Worm (Caenorhabditis elegans) whole organism, late embryonic: ENCODE results near the gene sas-7.

Experiments
- C38D4.7 ChIP-seq: fragments of 200-800 bp; sonication (Bioruptor generic); optimal IDR thresholded peaks from 2 replicates; lab custom pipeline; 2018; ENCODE audit warnings: mild to moderate bottlenecking, missing genetic modification characterization, moderate library complexity, missing compliant biosample characterization
- K02D7.2 ChIP-seq: sonication (generic microtip); optimal IDR thresholded peaks from 2 replicates; lab custom pipeline; 2017; ENCODE audit warnings: mild to moderate bottlenecking, missing genetic modification characterization, missing compliant biosample characterization
- Y22D7AL.16 ChIP-seq: sonication (generic microtip); optimal IDR thresholded peaks from 2 replicates; lab custom pipeline; 2016; ENCODE audit warnings: missing genetic modification characterization, missing compliant biosample characterization
- ahr-1 ChIP-seq: sonication (generic microtip); optimal IDR thresholded peaks from 2 replicates; lab custom pipeline; 2016; ENCODE audit warnings: missing genetic modification characterization, missing compliant biosample characterization
- ceh-14 ChIP-seq: sonication (generic microtip); optimal IDR thresholded peaks from 2 replicates; lab custom pipeline; 2016; ENCODE audit warnings: missing genotype, missing genetic modification characterization, missing compliant biosample characterization
- ceh-18 ChIP-seq: sonication (generic microtip); optimal IDR thresholded peaks from 2 replicates; lab custom pipeline; 2016; ENCODE audit warnings: missing genetic modification characterization, missing compliant biosample characterization
- ceh-19 ChIP-seq: fragments of 200-800 bp; sonication (Bioruptor generic); optimal IDR thresholded peaks from 2 replicates; lab custom pipeline; 2018; ENCODE audit warnings: mild to moderate bottlenecking, missing genetic modification characterization, missing compliant biosample characterization
- ceh-22 ChIP-seq: sonication (generic microtip); optimal IDR thresholded peaks from 2 replicates; lab custom pipeline; 2017; ENCODE audit warnings: missing biosample characterization, missing genetic modification characterization
- ceh-30 ChIP-seq: fragments of 150-350 bp; optimal IDR thresholded peaks from 2 replicates; lab custom pipeline; 2014; ENCODE audit warnings: missing biosample characterization, missing genetic modification characterization
- ceh-45 ChIP-seq: fragments of 200-800 bp; sonication (Bioruptor generic); IDR thresholded peaks from 2 replicates; pipeline ENCODE4 v1.3.6; 2022; ENCODE audit warnings: missing genetic modification reagents, missing genetic modification characterization, missing compliant biosample characterization
- ceh-6 ChIP-seq: fragments of 200-800 bp; sonication (Bioruptor generic); optimal IDR thresholded peaks from 2 replicates; lab custom pipeline; 2018; ENCODE audit warnings: mild to moderate bottlenecking, missing genetic modification characterization, missing compliant biosample characterization
- che-1 ChIP-seq: sonication (generic microtip); optimal IDR thresholded peaks from 2 replicates; lab custom pipeline; 2016; ENCODE audit warnings: mild to moderate bottlenecking, missing genetic modification characterization, missing compliant biosample characterization
- elt-2 ChIP-seq: sonication (generic microtip); optimal IDR thresholded peaks from 2 replicates; lab custom pipeline; 2016; ENCODE audit warnings: missing genetic modification reagents, missing genetic modification characterization, missing compliant biosample characterization
- ets-4 ChIP-seq: sonication (generic microtip); optimal IDR thresholded peaks from 2 replicates; lab custom pipeline; 2016; ENCODE audit warnings: missing genetic modification characterization, missing compliant biosample characterization
- fax-1 ChIP-seq: sonication (generic microtip); optimal IDR thresholded peaks from 2 replicates; lab custom pipeline; 2016; ENCODE audit warnings: missing genotype, missing genetic modification characterization, missing compliant biosample characterization
- fkh-10 ChIP-seq: fragments of 150-350 bp; optimal IDR thresholded peaks from 2 replicates; lab custom pipeline; 2014; ENCODE audit warnings: missing biosample characterization, missing genetic modification reagents, missing genetic modification characterization
- fkh-6 ChIP-seq: sonication (generic microtip); optimal IDR thresholded peaks from 2 replicates; lab custom pipeline; 2016; ENCODE audit warnings: missing genetic modification characterization, missing compliant biosample characterization
- hlh-13 ChIP-seq: fragments of 200-800 bp; sonication (Bioruptor generic); optimal IDR thresholded peaks from 2 replicates; lab custom pipeline; 2018; ENCODE audit warnings: mild to moderate bottlenecking, missing genetic modification characterization, missing compliant biosample characterization
- hlh-30 ChIP-seq: sonication (generic microtip); optimal IDR thresholded peaks from 2 replicates; lab custom pipeline; 2017; ENCODE audit warnings: antibody characterized with exemption, missing genetic modification characterization, missing compliant biosample characterization; ENCODE audit not compliant: insufficient read depth
- hlh-8 ChIP-seq: sonication (generic microtip); optimal IDR thresholded peaks from 2 replicates; lab custom pipeline; 2016; ENCODE audit warnings: missing genotype, missing genetic modification characterization, missing compliant biosample characterization
- lin-11 ChIP-seq: fragments of 200-800 bp; sonication (Bioruptor generic); optimal IDR thresholded peaks from 2 replicates; lab custom pipeline; 2018; ENCODE audit warnings: mild to moderate bottlenecking, missing genetic modification characterization, missing compliant biosample characterization
- madf-2 ChIP-seq: sonication (generic microtip); optimal IDR thresholded peaks from 2 replicates; lab custom pipeline; 2017; ENCODE audit warnings: missing genetic modification characterization, missing compliant biosample characterization
- nfya-1 ChIP-seq: sonication (generic microtip); optimal IDR thresholded peaks from 2 replicates; lab custom pipeline; 2017; ENCODE audit warnings: missing genetic modification characterization, mild to moderate bottlenecking, missing compliant biosample characterization, antibody characterized with exemption, moderate library complexity
- nhr-11 ChIP-seq: fragments of 150-350 bp; optimal IDR thresholded peaks from 2 replicates; lab custom pipeline; 2014; ENCODE audit warnings: missing biosample characterization, missing genetic modification characterization
- nhr-232 ChIP-seq: sonication (generic microtip); optimal IDR thresholded peaks from 2 replicates; lab custom pipeline; 2016; ENCODE audit warnings: missing genetic modification characterization, missing compliant biosample characterization
- npax-4 ChIP-seq: sonication (generic microtip); optimal IDR thresholded peaks from 2 replicates; lab custom pipeline; 2016; ENCODE audit warnings: missing genetic modification characterization, missing compliant biosample characterization
- pag-3 ChIP-seq: sonication (generic microtip); optimal IDR thresholded peaks from 2 replicates; lab custom pipeline; 2016; ENCODE audit warnings: missing compliant biosample characterization, missing genetic modification characterization, borderline replicate concordance
- pat-9 ChIP-seq: fragments of 200-800 bp; sonication (Bioruptor generic); optimal IDR thresholded peaks from 2 replicates; lab custom pipeline; 2018; ENCODE audit warnings: mild to moderate bottlenecking, missing genetic modification characterization, moderate library complexity, missing compliant biosample characterization
- pha-2 ChIP-seq: sonication (generic microtip); optimal IDR thresholded peaks from 2 replicates; lab custom pipeline; 2017; ENCODE audit warnings: mild to moderate bottlenecking, missing genetic modification characterization, missing compliant biosample characterization
- pha-4 ChIP-seq: fragments of 150-350 bp; optimal IDR thresholded peaks from 2 replicates; lab custom pipeline; 2018; ENCODE audit warnings: missing biosample characterization, missing genetic modification reagents, missing genetic modification characterization
- ref-2 ChIP-seq: sonication (generic microtip); optimal IDR thresholded peaks from 2 replicates; lab custom pipeline; 2016; ENCODE audit warnings: missing genetic modification characterization, missing compliant biosample characterization
- rnt-1 ChIP-seq: sonication (generic microtip); optimal IDR thresholded peaks from 2 replicates; lab custom pipeline; 2016; ENCODE audit warnings: missing genetic modification characterization, missing compliant biosample characterization
- syd-9 ChIP-seq: sonication (generic microtip); optimal IDR thresholded peaks from 2 replicates; lab custom pipeline; 2016; ENCODE audit warnings: mild to moderate bottlenecking, missing genetic modification characterization, moderate library complexity, missing compliant biosample characterization
- tbx-2 ChIP-seq: sonication (generic microtip); optimal IDR thresholded peaks from 2 replicates; lab custom pipeline; 2016; ENCODE audit warnings: missing genetic modification characterization, missing compliant biosample characterization
- tbx-7 ChIP-seq: sonication (generic microtip); optimal IDR thresholded peaks from 2 replicates; lab custom pipeline; 2016; ENCODE audit warnings: missing genotype, missing genetic modification characterization, missing compliant biosample characterization
- unc-3 ChIP-seq, 2 experiments: fragments of 200-800 bp in 1 of 2; sonication (Bioruptor generic) in 1 of 2; sonication (generic microtip) in 1 of 2; conservative IDR thresholded peaks in 1 of 2; optimal IDR thresholded peaks in 1 of 2; 2 replicates each; pipeline versions ENCODE4 v1.3.6 to Lab custom; 2016 to 2022; ENCODE audit warnings: missing compliant biosample characterization in 2 of 2, missing genetic modification characterization in 2 of 2, missing genetic modification reagents in 1 of 2
- zip-5 ChIP-seq: sonication (generic microtip); optimal IDR thresholded peaks from 2 replicates; lab custom pipeline; 2016; ENCODE audit warnings: missing genetic modification characterization, missing compliant biosample characterization

The sas-7 gene

ce11 chrIII:10284214-10284613, 36.6 kb upstream of the sas-7 start (continued):
- TF ChIP-seq ceh-14 (tag; lab: Kevin White, UChicago), result peak; percentile 78
- no peak for TF ChIP-seq pat-9 (tag; lab: Kevin White, UChicago)
- TF ChIP-seq ahr-1 (tag; lab: Kevin White, UChicago), result no peak
- no peak for TF ChIP-seq pha-4 (tag; lab: Kevin White, UChicago)
- TF ChIP-seq K02D7.2, result no peak
- no peak for TF ChIP-seq madf-2
- peak; percentile 14 for TF ChIP-seq che-1 (tag; lab: Kevin White, UChicago)
- peak; percentile 18 for TF ChIP-seq ceh-6 (GFP tag; lab: Kevin White, UChicago)
- TF ChIP-seq nhr-232, result no peak

ce11 chrIII:10285623-10286022, 35.2 kb upstream of the sas-7 start, which contains the start of gene K10G9.2:
K10G9.2 (plus strand) TSS chrIII:10285923.
- TF ChIP-seq nfya-1 (tag; lab: Kevin White, UChicago) (no peak), nhr-232 (no peak), fkh-10 (GFP tag; lab: Kevin White, UChicago) (no peak), ahr-1 (tag; lab: Kevin White, UChicago) (no peak), ceh-19 (no peak), C38D4.7 (GFP tag; lab: Kevin White, UChicago) (no peak), Y22D7AL.16 (tag; lab: Kevin White, UChicago) (no peak), hlh-13 (GFP tag; lab: Kevin White, UChicago) (no peak), ceh-22 (tag; lab: Kevin White, UChicago) (no peak), ceh-18 (tag; lab: Kevin White, UChicago) (no peak), lin-11 (no peak), unc-3 (GFP tag; conservative IDR thresholded peaks at IDR 0.05; lab: Robert Waterston, UW) (no peak), unc-3 (tag; optimal IDR thresholded peaks at IDR 0.05; lab: Kevin White, UChicago) (no peak), che-1 (tag; lab: Kevin White, UChicago) (no peak)

ce11 chrIII:10289790-10290189, 31.0 kb upstream of the sas-7 start:
- TF ChIP-seq fkh-10 (GFP tag; lab: Kevin White, UChicago), result no peak
- no peak for TF ChIP-seq fax-1 (tag; lab: Kevin White, UChicago)
- TF ChIP-seq syd-9 (tag; lab: Kevin White, UChicago), result no peak
- TF ChIP-seq ets-4, result no peak
- TF ChIP-seq pag-3 (tag; lab: Kevin White, UChicago), result no peak
- no peak for TF ChIP-seq che-1 (tag; lab: Kevin White, UChicago)
- TF ChIP-seq ceh-45, result no peak

ce11 chrIII:10290541-10290940, 30.3 kb upstream of the sas-7 start:
- TF ChIP-seq fkh-6, result no peak
- TF ChIP-seq hlh-30 (tag; lab: Kevin White, UChicago), result no peak
- TF ChIP-seq ceh-30 (tag; lab: Kevin White, UChicago), result no peak
- TF ChIP-seq ref-2 (tag; lab: Kevin White, UChicago), result no peak
- TF ChIP-seq nhr-11 (tag; lab: Kevin White, UChicago), result no peak
- TF ChIP-seq tbx-2 (tag; lab: Kevin White, UChicago), result no peak
- no peak for TF ChIP-seq pat-9 (tag; lab: Kevin White, UChicago)
- TF ChIP-seq rnt-1 (tag; lab: Kevin White, UChicago), result no peak
- no peak for TF ChIP-seq ets-4
- TF ChIP-seq ceh-45, result no peak
- TF ChIP-seq zip-5 (tag; lab: Kevin White, UChicago), result no peak
- TF ChIP-seq madf-2, result no peak
- no peak for TF ChIP-seq tbx-7 (tag; lab: Kevin White, UChicago)
- no peak for TF ChIP-seq ceh-14 (tag; lab: Kevin White, UChicago)
- no peak for TF ChIP-seq elt-2
- TF ChIP-seq npax-4 (tag; lab: Kevin White, UChicago), result no peak
- no peak for TF ChIP-seq C38D4.7 (GFP tag; lab: Kevin White, UChicago)
- TF ChIP-seq pha-2 (tag; lab: Kevin White, UChicago), result no peak
- TF ChIP-seq ceh-22 (tag; lab: Kevin White, UChicago), result no peak
- no peak for TF ChIP-seq hlh-8 (tag; lab: Kevin White, UChicago)
- TF ChIP-seq, all 69 proteins: peak for 0
